Fruit fly (Drosophila melanogaster) whole organism, larva: ENCODE data around the gene CG46311.
A peak's percentile ranks its signal among the peaks of the same experiment; 100 is the strongest.

Experiments used
- noc ChIP-seq: fragments of 200-800 bp; sonication (Bioruptor generic); optimal IDR thresholded peaks from 3 replicates; lab custom pipeline; 2019; ENCODE audit warnings: missing biosample characterization, mild to moderate bottlenecking, missing genetic modification characterization, moderate library complexity

Gene CG46311

DNA sequence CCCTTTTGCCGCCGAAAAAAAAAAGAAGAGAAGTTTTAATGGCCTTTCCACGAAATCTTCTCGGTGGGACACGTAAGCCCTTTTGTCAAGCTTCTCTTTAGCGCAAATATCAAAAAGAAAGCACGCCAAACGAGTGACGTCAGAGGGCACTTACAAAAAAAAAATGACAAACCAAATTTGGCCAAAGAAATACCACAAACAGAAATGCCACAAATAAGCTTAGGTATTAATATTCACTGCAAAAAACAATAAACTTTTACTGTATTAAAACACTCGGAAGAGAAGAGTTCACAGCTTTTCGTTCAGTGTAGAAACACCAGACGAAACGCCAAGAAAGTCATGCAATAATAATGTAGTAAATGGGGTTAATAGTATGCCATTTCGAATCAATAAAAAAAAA lies 4.5 kb downstream of the CG46311 start:
- peak; percentile 11 for TF ChIP-seq noc (tag; lab: Kevin White, UChicago)

DNA sequence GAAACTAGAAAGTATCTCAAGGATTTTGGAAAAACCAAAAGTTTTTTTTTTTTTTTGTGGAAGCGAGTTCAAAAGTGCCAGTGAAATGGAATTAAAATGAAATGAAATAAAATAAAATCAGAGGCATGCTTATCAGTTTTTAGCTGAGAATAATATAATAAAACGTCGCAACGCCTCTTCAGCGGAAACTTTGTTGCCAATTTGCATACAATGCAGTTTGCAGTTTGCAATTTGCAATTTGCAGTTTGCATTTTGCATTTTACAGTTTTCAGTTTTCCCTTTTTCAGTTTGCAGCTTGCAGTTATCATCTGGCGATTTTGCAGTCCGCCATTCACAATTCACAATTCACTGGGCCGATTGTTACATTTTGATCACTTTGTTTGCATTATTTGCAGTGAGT lies 5.2 kb downstream of the CG46311 start:
- no peak for TF ChIP-seq noc (tag; lab: Kevin White, UChicago)

dm6 chrX:13570255-13570654 lies 6.6 kb downstream of the CG46311 start:
- TF ChIP-seq noc (tag; lab: Kevin White, UChicago), result no peak

dm6 chrX:13572382-13572781 lies 8.8 kb downstream of the CG46311 start:
- peak; percentile 10 for TF ChIP-seq noc (tag; lab: Kevin White, UChicago)

- no peak for TF ChIP-seq noc (tag; lab: Kevin White, UChicago)
Measured at dm6 chrX:13579322-13579721, 15.7 kb downstream of the CG46311 start.

dm6 chrX:13586888-13587287 lies 23.3 kb downstream of the CG46311 start:
- TF ChIP-seq noc (tag; lab: Kevin White, UChicago), result no peak

DNA sequence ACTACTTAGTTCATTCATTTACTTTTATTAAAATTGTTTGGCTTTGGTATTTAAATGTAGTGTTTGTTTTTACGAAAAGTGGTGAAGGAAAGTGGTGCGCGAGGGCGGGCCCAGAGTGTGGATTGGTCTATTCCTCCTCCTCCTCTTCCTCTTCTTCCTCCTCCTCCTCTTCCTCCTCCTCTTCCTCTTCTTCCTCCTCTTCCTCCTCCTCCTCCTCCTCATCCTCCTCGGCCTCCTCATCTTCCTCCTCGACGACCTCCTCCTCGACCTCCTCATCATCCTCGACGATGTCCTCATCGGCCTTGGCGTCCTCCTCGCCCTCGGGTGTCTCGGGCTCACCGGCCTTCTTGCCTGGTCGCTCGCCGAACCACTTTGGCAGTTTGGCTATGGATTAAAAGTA lies 30.0 kb downstream of the CG46311 start:
- no peak for TF ChIP-seq noc (tag; lab: Kevin White, UChicago)

- TF ChIP-seq noc (tag; lab: Kevin White, UChicago), result no peak
Measured at dm6 chrX:13597753-13598152, 34.1 kb downstream of the CG46311 start.

DNA sequence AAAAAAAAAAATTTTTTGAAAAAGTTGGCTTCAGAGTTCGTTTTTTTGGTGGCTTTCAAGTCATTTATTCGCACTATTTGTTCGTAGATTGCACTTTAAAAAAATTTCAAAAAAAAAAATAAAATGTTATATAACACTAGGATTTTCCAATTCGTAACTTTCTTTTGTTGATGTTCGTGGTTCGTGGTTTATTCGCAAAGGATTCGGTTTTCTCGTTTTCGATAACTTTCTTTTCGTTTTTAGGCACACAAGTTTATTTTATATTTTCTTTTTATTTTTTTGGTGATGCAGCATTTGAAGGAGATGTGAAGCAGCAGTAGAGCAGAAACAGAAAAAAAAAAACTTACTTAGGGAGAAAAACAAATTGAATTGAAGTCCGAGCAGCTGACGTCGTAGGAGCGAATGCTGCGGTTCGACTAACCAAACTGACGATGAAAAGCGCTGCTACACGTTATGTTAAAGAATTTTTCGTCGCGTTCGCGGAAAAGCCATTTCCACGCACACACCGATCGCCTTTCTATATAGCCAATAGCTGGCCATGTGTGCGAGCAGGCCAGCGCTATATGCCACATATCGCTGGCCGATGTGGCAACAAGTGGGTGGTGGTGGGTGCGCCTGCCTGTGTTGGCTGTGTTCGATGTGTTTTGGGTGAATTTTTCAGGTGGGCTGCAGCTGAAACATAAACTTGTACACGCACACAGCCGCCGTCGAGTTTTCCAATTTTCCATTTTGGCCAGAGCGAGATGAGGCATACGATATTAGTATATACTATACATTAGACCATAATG lies 38.6 kb downstream of the CG46311 start, which contains the start of gene up:
TSS of gene up (minus strand) at position 508 of the 788 bp plus-strand sequence.
- TF ChIP-seq noc (tag; lab: Kevin White, UChicago), result no peak

- no peak for TF ChIP-seq noc (tag; lab: Kevin White, UChicago)
Measured at dm6 chrX:13604499-13604898, 40.9 kb downstream of the CG46311 start.

- TF ChIP-seq noc (tag; lab: Kevin White, UChicago), result no peak
Measured at dm6 chrX:13605381-13605780, 41.8 kb downstream of the CG46311 start, which contains the start of gene CG11178. CG11178 (plus strand) TSS chrX:13605681.

dm6 chrX:13605942-13606491 lies 42.4 kb downstream of the CG46311 start:
- no peak for TF ChIP-seq noc (tag; lab: Kevin White, UChicago)

DNA sequence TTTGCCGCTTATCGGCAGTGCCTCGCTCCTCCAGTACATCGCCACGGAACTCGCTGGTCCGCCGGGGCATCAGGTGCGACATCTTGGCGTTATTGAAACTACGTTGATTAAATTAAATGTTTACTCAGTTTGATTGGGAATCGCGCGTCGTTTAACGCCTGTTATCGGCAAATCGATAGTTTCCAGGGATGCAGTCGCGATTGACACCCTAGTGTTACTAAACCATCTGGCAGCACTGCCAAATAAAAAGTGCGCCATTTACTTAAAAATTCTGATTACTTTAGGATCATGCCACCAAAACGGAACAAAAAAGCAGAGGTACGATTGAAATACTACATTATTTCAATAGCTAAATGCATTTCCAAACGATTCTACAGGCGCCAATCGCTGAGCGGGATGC lies 48.3 kb downstream of the CG46311 start, which contains the start of the genes Ndc80 and BthD:
TSS of gene Ndc80 (minus strand) at position 179 of the 400 bp plus-strand sequence.
TSS of gene BthD (plus strand) at position 248 of the 400 bp plus-strand sequence.
- no peak for TF ChIP-seq noc (tag; lab: Kevin White, UChicago)

DNA sequence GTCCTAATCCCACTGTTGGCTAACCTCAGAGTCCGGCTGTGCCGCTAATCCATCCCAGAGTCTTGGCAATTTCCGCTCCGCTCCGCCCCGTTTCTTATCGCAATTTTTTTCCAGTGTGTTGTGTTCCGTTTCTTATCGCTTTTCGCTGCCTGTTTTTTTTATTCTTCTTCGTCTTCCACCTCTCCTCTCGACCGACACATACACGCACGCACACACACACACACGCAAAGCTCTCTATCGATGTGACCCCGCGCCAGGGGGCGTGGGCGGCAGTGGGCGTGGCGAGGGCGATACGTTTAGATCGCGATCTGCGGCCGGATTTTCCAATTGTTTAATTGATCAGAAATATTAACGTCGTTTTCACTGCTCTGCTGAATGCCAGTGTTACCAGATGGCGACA lies 52.4 kb downstream of the CG46311 start:
- TF ChIP-seq noc (tag; lab: Kevin White, UChicago), result peak; percentile 4

dm6 chrX:13616417-13617050 lies 52.9 kb downstream of the CG46311 start, which contains the start of the genes tth and Tango2:
tth (minus strand) TSS chrX:13616586.
Tango2 (plus strand) TSS chrX:13616989.
- peak; percentile 92 for TF ChIP-seq noc (tag; lab: Kevin White, UChicago)
